Worm (Caenorhabditis elegans): Measurements from ENCODE around the gene Y60C6A.1.

Y60C6A.1 gene

ce11 chrV:4787166-4787565 is 3.8 kb downstream of the Y60C6A.1 start, which contains the start of gene R02F11.9:
Gene R02F11.9 (plus strand): TSS chrV:4787466.
- TF ChIP-seq nhr-21 (tag; optimal IDR thresholded peaks at IDR 0.05) (no peak), elt-3 (tag; optimal IDR thresholded peaks at IDR 0.05) (no peak), F13H6.1 (tag; optimal IDR thresholded peaks at IDR 0.05) (no peak), C34F6.9 (tag; optimal IDR thresholded peaks at IDR 0.05) (no peak), skn-1 (tag; optimal IDR thresholded peaks at IDR 0.05) (no peak), mdl-1 (tag; optimal IDR thresholded peaks at IDR 0.05) (no peak), egl-27 (tag; optimal IDR thresholded peaks at IDR 0.05) (no peak), mbf-1 (tag; optimal IDR thresholded peaks at IDR 0.05) (no peak), R02D3.7 (tag; optimal IDR thresholded peaks at IDR 0.05) (no peak), snpc-4 (tag; optimal IDR thresholded peaks at IDR 0.05) (no peak), nhr-237 (tag; optimal IDR thresholded peaks at IDR 0.05) (no peak), lsy-2 (tag; optimal IDR thresholded peaks at IDR 0.05) (no peak), zag-1 (tag; optimal IDR thresholded peaks at IDR 0.05) (no peak), sma-9 (GFP tag; optimal IDR thresholded peaks at IDR 0.05) (no peak), sma-9 (tag; optimal IDR thresholded peaks at IDR 0.05) (no peak), nhr-6 (tag; optimal IDR thresholded peaks at IDR 0.05) (no peak), aly-2 (tag; optimal IDR thresholded peaks at IDR 0.05) (no peak), ztf-11 (tag; optimal IDR thresholded peaks at IDR 0.05) (no peak), sma-3 (GFP tag; optimal IDR thresholded peaks at IDR 0.05) (no peak), lin-13 (GFP tag; optimal IDR thresholded peaks at IDR 0.05) (no peak)

ce11 chrV:4787836-4788235 is 4.4 kb downstream of the Y60C6A.1 start:
- TF ChIP-seq nhr-12 (tag; optimal IDR thresholded peaks at IDR 0.05) = no peak

DNA sequence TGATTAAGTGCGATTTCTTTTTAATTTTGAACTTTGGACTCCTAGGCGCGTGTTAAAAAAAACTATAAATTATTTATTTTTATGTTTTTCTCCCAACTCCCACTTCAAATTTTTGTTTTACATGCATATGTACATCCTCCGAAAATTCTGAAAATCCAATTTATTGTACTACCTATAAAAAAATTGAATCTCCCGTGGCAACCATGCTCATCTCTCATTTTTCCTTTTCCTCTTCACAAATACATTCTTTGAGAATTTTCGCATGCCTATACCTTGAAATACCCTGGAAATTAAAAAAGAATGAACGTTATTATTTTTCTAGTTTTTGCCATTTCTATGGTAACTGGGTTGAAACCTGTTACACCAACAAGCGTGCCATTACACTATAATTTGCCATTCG is 5.4 kb downstream of the Y60C6A.1 start, which contains the start of gene R02F11.10:
R02F11.10 (plus strand) TSS at position 301 of the 400 bp plus-strand sequence.
- TF ChIP-seq F13H6.1 (tag; optimal IDR thresholded peaks at IDR 0.05) = no peak
- no peak for TF ChIP-seq ztf-1 (GFP tag; conservative IDR thresholded peaks at IDR 0.05)
- TF ChIP-seq elt-3 (tag; optimal IDR thresholded peaks at IDR 0.05) = no peak
- no peak for TF ChIP-seq lin-11 (tag; optimal IDR thresholded peaks at IDR 0.05)
- TF ChIP-seq ceh-82 (tag; optimal IDR thresholded peaks at IDR 0.05) = no peak
- TF ChIP-seq peb-1 (tag; optimal IDR thresholded peaks at IDR 0.05) = no peak
- no peak for TF ChIP-seq nhr-10 (tag; optimal IDR thresholded peaks at IDR 0.05)
- no peak for TF ChIP-seq mab-5 (tag; optimal IDR thresholded peaks at IDR 0.05)
- TF ChIP-seq unc-55 (GFP tag; optimal IDR thresholded peaks at IDR 0.05) = no peak
- TF ChIP-seq lsy-2 (tag; optimal IDR thresholded peaks at IDR 0.05) = no peak
- no peak for TF ChIP-seq skn-1 (tag; optimal IDR thresholded peaks at IDR 0.05)
- no peak for TF ChIP-seq unc-39 (tag; optimal IDR thresholded peaks at IDR 0.05)
- TF ChIP-seq nhr-11 (tag; optimal IDR thresholded peaks at IDR 0.05) = no peak
- no peak for TF ChIP-seq gmeb-1 (tag; optimal IDR thresholded peaks at IDR 0.05)
- TF ChIP-seq crh-2 (tag; optimal IDR thresholded peaks at IDR 0.05) = no peak
- TF ChIP-seq sma-9 (GFP tag; optimal IDR thresholded peaks at IDR 0.05) = no peak
- no peak for TF ChIP-seq sma-9 (tag; optimal IDR thresholded peaks at IDR 0.05)
- TF ChIP-seq nhr-6 (tag; optimal IDR thresholded peaks at IDR 0.05) = no peak

ce11 chrV:4790368-4790767 is 7.0 kb downstream of the Y60C6A.1 start, which contains the start of gene R02F11.12:
Gene R02F11.12 (plus strand): TSS chrV:4790668.
- no peak for TF ChIP-seq dmd-4 (tag; optimal IDR thresholded peaks at IDR 0.05)
- no peak for TF ChIP-seq nhr-21 (tag; optimal IDR thresholded peaks at IDR 0.05)
- no peak for TF ChIP-seq lsy-2 (tag; optimal IDR thresholded peaks at IDR 0.05)
- no peak for TF ChIP-seq Y55F3AM.14 (GFP tag; optimal IDR thresholded peaks at IDR 0.05)
- no peak for TF ChIP-seq snpc-4 (tag; optimal IDR thresholded peaks at IDR 0.05)
- TF ChIP-seq unc-62 (GFP tag; optimal IDR thresholded peaks at IDR 0.05) = no peak
- no peak for TF ChIP-seq crh-2 (tag; optimal IDR thresholded peaks at IDR 0.05)
- no peak for TF ChIP-seq nhr-10 (tag; optimal IDR thresholded peaks at IDR 0.05)

ce11 chrV:4791569-4791968 is 8.2 kb downstream of the Y60C6A.1 start, which contains the start of gene R02F11.11:
Gene R02F11.11 (plus strand): TSS chrV:4791869.
- TF ChIP-seq ztf-4 (tag; optimal IDR thresholded peaks at IDR 0.05) (no peak), lin-11 (tag; optimal IDR thresholded peaks at IDR 0.05) (no peak)

Data from whole organism, L2 larva.